Worm (Caenorhabditis elegans) whole organism, L1 larva: ENCODE measurements around the gene F59E12.15.

Experiments used
- C16A3.4 ChIP-seq: fragments of 150-350 bp; optimal IDR thresholded peaks from 2 replicates; lab custom pipeline; 2014; ENCODE audit warnings: missing biosample characterization, missing genetic modification characterization
- C34B4.2 ChIP-seq: sonication (generic microtip); optimal IDR thresholded peaks from 2 replicates; lab custom pipeline; 2017; ENCODE audit warnings: mild to moderate bottlenecking, missing genetic modification characterization, missing compliant biosample characterization
- F16B12.6 ChIP-seq: fragments of 150-350 bp; optimal IDR thresholded peaks from 2 replicates; lab custom pipeline; 2014; ENCODE audit warnings: missing biosample characterization, missing genetic modification characterization
- Y116A8C.19 ChIP-seq: sonication (generic microtip); optimal IDR thresholded peaks from 2 replicates; lab custom pipeline; 2016; ENCODE audit warnings: missing compliant biosample characterization, missing genetic modification characterization, borderline replicate concordance
- aly-2 ChIP-seq: fragments of 150-350 bp; optimal IDR thresholded peaks from 2 replicates; lab custom pipeline; 2014; ENCODE audit warnings: missing biosample characterization, missing genetic modification characterization
- ama-1 ChIP-seq: fragments of 150-350 bp; optimal IDR thresholded peaks from 2 replicates; lab custom pipeline; 2014
- blmp-1 ChIP-seq: fragments of 150-350 bp; optimal IDR thresholded peaks from 2 replicates; lab custom pipeline; 2014; ENCODE audit warnings: missing biosample characterization, missing genetic modification characterization
- ceh-8 ChIP-seq: fragments of 200-800 bp; sonication (Bioruptor generic); optimal IDR thresholded peaks from 2 replicates; lab custom pipeline; 2018; ENCODE audit warnings: mild to moderate bottlenecking, missing genetic modification characterization, moderate library complexity, missing compliant biosample characterization
- ceh-82 ChIP-seq, 3 experiments: fragments of 150-350 bp in 1 of 3; sonication (generic microtip) in 2 of 3; optimal IDR thresholded peaks; 2 replicates each; lab custom pipeline; 2014 to 2017; ENCODE audit warnings: missing biosample characterization in 3 of 3, missing genetic modification characterization in 3 of 3
- ceh-88 ChIP-seq: fragments of 200-800 bp; sonication (Bioruptor generic); IDR thresholded peaks from 2 replicates; pipeline ENCODE4 v1.3.6; 2022; ENCODE audit warnings: missing genetic modification characterization, missing compliant biosample characterization
- ces-1 ChIP-seq: fragments of 150-350 bp; optimal IDR thresholded peaks from 2 replicates; lab custom pipeline; 2014; ENCODE audit warnings: missing biosample characterization, missing genetic modification reagents, missing genetic modification characterization
- dpl-1 ChIP-seq, 3 experiments: fragments of 150-350 bp in 2 of 3; sonication (generic microtip) in 1 of 3; optimal IDR thresholded peaks; 2 replicates each; lab custom pipeline; 2014 to 2017; ENCODE audit warnings: missing biosample characterization in 3 of 3, missing genetic modification characterization in 3 of 3, missing genetic modification reagents in 3 of 3
- dsc-1 ChIP-seq: sonication (generic microtip); optimal IDR thresholded peaks from 2 replicates; lab custom pipeline; 2016; ENCODE audit warnings: mild to moderate bottlenecking, missing genetic modification characterization, missing compliant biosample characterization
- efl-3 ChIP-seq: fragments of 200-800 bp; sonication (Bioruptor generic); optimal IDR thresholded peaks from 2 replicates; lab custom pipeline; 2018; ENCODE audit warnings: mild to moderate bottlenecking, missing genetic modification characterization, missing compliant biosample characterization
- egl-27 ChIP-seq, 2 experiments: fragments of 150-350 bp in 1 of 2; sonication (generic microtip); optimal IDR thresholded peaks; 3 replicates each; lab custom pipeline; 2017 to 2018; ENCODE audit warnings: missing biosample characterization in 2 of 2, missing genetic modification characterization in 2 of 2, missing genetic modification reagents in 2 of 2
- elt-2 ChIP-seq: sonication (generic microtip); optimal IDR thresholded peaks from 2 replicates; lab custom pipeline; 2016; ENCODE audit warnings: missing genetic modification characterization, mild to moderate bottlenecking, inconsistent platforms, missing compliant biosample characterization, missing genetic modification reagents
- elt-3 ChIP-seq, 6 experiments: fragments of 150-350 bp in 1 of 6; sonication (generic microtip); optimal IDR thresholded peaks; 2 replicates each; lab custom pipeline; 2017 to 2018; ENCODE audit warnings: missing biosample characterization in 6 of 6, missing genetic modification characterization in 6 of 6, inconsistent platforms in 1 of 6
- fkh-10 ChIP-seq: sonication (generic microtip); optimal IDR thresholded peaks from 2 replicates; lab custom pipeline; 2017; ENCODE audit warnings: missing biosample characterization, missing genetic modification reagents, missing genetic modification characterization
- fkh-8 ChIP-seq: sonication (generic microtip); optimal IDR thresholded peaks from 2 replicates; lab custom pipeline; 2016; ENCODE audit warnings: mild to moderate bottlenecking, missing genetic modification characterization, missing compliant biosample characterization
- fos-1 ChIP-seq: fragments of 150-350 bp; optimal IDR thresholded peaks from 2 replicates; lab custom pipeline; 2014; ENCODE audit warnings: missing biosample characterization, missing genetic modification characterization
- grh-1 ChIP-seq: fragments of 200-800 bp; sonication (Bioruptor generic); IDR thresholded peaks from 2 replicates; pipeline ENCODE4 v1.3.6; 2022; ENCODE audit warnings: missing genetic modification reagents, missing genetic modification characterization, missing compliant biosample characterization
- hlh-17 ChIP-seq: fragments of 200-800 bp; sonication (Bioruptor generic); optimal IDR thresholded peaks from 2 replicates; lab custom pipeline; 2018; ENCODE audit warnings: missing genetic modification characterization, mild to moderate bottlenecking, missing compliant biosample characterization, moderate library complexity, borderline replicate concordance
- hpl-2 ChIP-seq: fragments of 150-350 bp; optimal IDR thresholded peaks from 2 replicates; lab custom pipeline; 2014; ENCODE audit warnings: missing biosample characterization, missing genetic modification reagents, missing genetic modification characterization
- irx-1 ChIP-seq: sonication (generic microtip); optimal IDR thresholded peaks from 2 replicates; lab custom pipeline; 2016; ENCODE audit warnings: missing genetic modification characterization, missing compliant biosample characterization
- isw-1 ChIP-seq: fragments of 200-800 bp; sonication (Bioruptor generic); IDR thresholded peaks from 2 replicates; pipeline ENCODE4 v1.3.6; 2022; ENCODE audit warnings: missing genetic modification characterization, missing compliant biosample characterization
- jun-1 ChIP-seq: fragments of 150-350 bp; optimal IDR thresholded peaks from 2 replicates; lab custom pipeline; 2014; ENCODE audit warnings: missing biosample characterization, missing genetic modification reagents, missing genetic modification characterization
- lin-15B ChIP-seq: fragments of 150-350 bp; sonication (generic microtip); optimal IDR thresholded peaks from 3 replicates; lab custom pipeline; 2014; ENCODE audit warnings: missing biosample characterization, missing genetic modification characterization
- lin-35 ChIP-seq, 2 experiments: fragments of 150-350 bp; optimal IDR thresholded peaks; 2 replicates each; lab custom pipeline; 2014; ENCODE audit warnings: missing biosample characterization in 2 of 2, missing genetic modification characterization in 2 of 2, missing genetic modification reagents in 2 of 2
- mab-9 ChIP-seq: fragments of 200-800 bp; sonication (Bioruptor generic); IDR thresholded peaks from 2 replicates; pipeline ENCODE4 v1.3.6; 2022; ENCODE audit warnings: missing genetic modification reagents, missing genetic modification characterization, missing compliant biosample characterization
- mef-2 ChIP-seq: fragments of 150-350 bp; optimal IDR thresholded peaks from 2 replicates; lab custom pipeline; 2014; ENCODE audit warnings: missing biosample characterization, missing genetic modification characterization
- nhr-11 ChIP-seq: fragments of 150-350 bp; optimal IDR thresholded peaks from 2 replicates; lab custom pipeline; 2014; ENCODE audit warnings: missing biosample characterization, missing genetic modification characterization
- nhr-12 ChIP-seq: sonication (generic microtip); optimal IDR thresholded peaks from 2 replicates; lab custom pipeline; 2017; ENCODE audit warnings: missing biosample characterization, missing genetic modification characterization
- nhr-19 ChIP-seq: fragments of 200-800 bp; sonication (Bioruptor generic); conservative IDR thresholded peaks from 2 replicates; pipeline ENCODE4 v1.3.6; 2022; ENCODE audit warnings: missing genetic modification characterization, missing compliant biosample characterization
- nhr-20 ChIP-seq: sonication (generic microtip); optimal IDR thresholded peaks from 2 replicates; lab custom pipeline; 2016; ENCODE audit warnings: mild to moderate bottlenecking, missing genetic modification characterization, missing compliant biosample characterization
- nhr-237 ChIP-seq: fragments of 150-350 bp; optimal IDR thresholded peaks from 2 replicates; lab custom pipeline; 2014; ENCODE audit warnings: missing biosample characterization, missing genetic modification characterization
- nhr-28 ChIP-seq: fragments of 150-350 bp; optimal IDR thresholded peaks from 2 replicates; lab custom pipeline; 2014; ENCODE audit warnings: missing biosample characterization, missing genetic modification characterization
- nhr-47 ChIP-seq: sonication (generic microtip); optimal IDR thresholded peaks from 2 replicates; lab custom pipeline; 2016; ENCODE audit warnings: mild to moderate bottlenecking, missing genetic modification characterization, moderate library complexity, missing compliant biosample characterization
- nhr-71 ChIP-seq: sonication (generic microtip); optimal IDR thresholded peaks from 2 replicates; lab custom pipeline; 2016; ENCODE audit warnings: mild to moderate bottlenecking, missing genetic modification characterization, moderate library complexity, missing compliant biosample characterization
- nhr-76 ChIP-seq: sonication (generic microtip); optimal IDR thresholded peaks from 2 replicates; lab custom pipeline; 2017; ENCODE audit warnings: missing biosample characterization, missing genetic modification characterization
- nhr-77 ChIP-seq: fragments of 150-350 bp; optimal IDR thresholded peaks from 2 replicates; lab custom pipeline; 2014; ENCODE audit warnings: missing biosample characterization, missing genetic modification characterization
- nhr-84 ChIP-seq: sonication (generic microtip); optimal IDR thresholded peaks from 2 replicates; lab custom pipeline; 2017; ENCODE audit warnings: missing biosample characterization, missing genetic modification characterization
- pag-3 ChIP-seq: sonication (generic microtip); optimal IDR thresholded peaks from 2 replicates; lab custom pipeline; 2017; ENCODE audit warnings: missing genetic modification characterization, mild to moderate bottlenecking, missing compliant biosample characterization, antibody characterized with exemption, borderline replicate concordance; ENCODE audit not compliant: insufficient read depth
- pax-3 ChIP-seq: fragments of 200-800 bp; sonication (Bioruptor generic); optimal IDR thresholded peaks from 2 replicates; lab custom pipeline; 2018; ENCODE audit warnings: mild to moderate bottlenecking, missing genetic modification characterization, moderate library complexity, missing compliant biosample characterization
- pqm-1 ChIP-seq: sonication (generic microtip); optimal IDR thresholded peaks from 3 replicates; lab custom pipeline; 2017; ENCODE audit warnings: missing biosample characterization, missing genetic modification characterization
- sptf-1 ChIP-seq: fragments of 150-350 bp; optimal IDR thresholded peaks from 2 replicates; lab custom pipeline; 2014; ENCODE audit warnings: missing biosample characterization, missing genetic modification characterization
- sup-37 ChIP-seq: fragments of 200-800 bp; sonication (Bioruptor generic); optimal IDR thresholded peaks from 2 replicates; lab custom pipeline; 2018; ENCODE audit warnings: mild to moderate bottlenecking, missing genetic modification characterization, missing compliant biosample characterization
- swsn-7 ChIP-seq: sonication (generic microtip); optimal IDR thresholded peaks from 2 replicates; lab custom pipeline; 2016; ENCODE audit warnings: missing genetic modification characterization, missing compliant biosample characterization
- unc-130 ChIP-seq: fragments of 150-350 bp; optimal IDR thresholded peaks from 2 replicates; lab custom pipeline; 2017; ENCODE audit warnings: missing biosample characterization, missing genetic modification characterization, inconsistent platforms
- unc-62 ChIP-seq: fragments of 150-350 bp; optimal IDR thresholded peaks from 2 replicates; lab custom pipeline; 2014; ENCODE audit warnings: missing biosample characterization, missing genetic modification reagents, missing genetic modification characterization
- unc-86 ChIP-seq: sonication (generic microtip); optimal IDR thresholded peaks from 2 replicates; lab custom pipeline; 2016; ENCODE audit warnings: missing genetic modification characterization, missing compliant biosample characterization
- vab-15 ChIP-seq: sonication (generic microtip); optimal IDR thresholded peaks from 2 replicates; lab custom pipeline; 2017; ENCODE audit warnings: missing genotype, mild to moderate bottlenecking, missing genetic modification characterization, missing compliant biosample characterization
- xbp-1 ChIP-seq: sonication (generic microtip); optimal IDR thresholded peaks from 2 replicates; lab custom pipeline; 2016; ENCODE audit warnings: missing genetic modification characterization, missing compliant biosample characterization
- zag-1 ChIP-seq: fragments of 150-350 bp; optimal IDR thresholded peaks from 2 replicates; lab custom pipeline; 2014; ENCODE audit warnings: missing biosample characterization, missing genetic modification characterization
- zip-4 ChIP-seq: fragments of 200-800 bp; sonication (Bioruptor generic); optimal IDR thresholded peaks from 2 replicates; lab custom pipeline; 2018; ENCODE audit warnings: mild to moderate bottlenecking, missing genetic modification characterization, moderate library complexity, missing compliant biosample characterization

Gene F59E12.15

DNA sequence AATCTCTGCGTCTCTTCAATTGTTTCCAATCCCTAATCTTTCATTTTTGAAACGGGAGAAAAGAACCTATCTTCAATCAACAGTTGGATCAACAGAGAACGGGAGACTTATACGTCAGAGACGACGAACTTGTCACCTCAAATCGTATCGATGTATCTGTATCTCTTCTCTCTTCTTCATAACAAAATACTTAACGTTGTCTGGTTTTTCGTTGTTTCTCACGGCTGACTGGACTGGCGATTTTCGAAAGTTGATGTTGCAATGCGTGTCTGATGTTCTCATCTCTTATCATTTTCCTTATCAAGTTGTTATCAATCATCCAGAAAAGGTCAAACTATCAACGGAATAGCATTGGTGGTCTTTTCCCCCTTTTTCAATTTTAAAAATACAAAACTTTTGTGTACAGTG, 22.6 kb downstream of the F59E12.15 start:
- TF ChIP-seq unc-62 (GFP tag; lab: Kevin White, UChicago), result no peak
- no peak for TF ChIP-seq unc-130 (tag; lab: Kevin White, UChicago)
- TF ChIP-seq elt-2, result peak; percentile 88
- no peak for TF ChIP-seq sup-37 (GFP tag; lab: Kevin White, UChicago)
- TF ChIP-seq fos-1 (tag; lab: Kevin White, UChicago), result no peak
- TF ChIP-seq zip-4 (GFP tag; lab: Kevin White, UChicago), result no peak
- no peak for TF ChIP-seq Y116A8C.19 (tag; lab: Kevin White, UChicago)
- peak; percentile 56 for TF ChIP-seq irx-1 (tag; lab: Kevin White, UChicago)
- TF ChIP-seq sptf-1 (tag; lab: Kevin White, UChicago), result no peak
- TF ChIP-seq F16B12.6 (tag; lab: Kevin White, UChicago), result no peak
- TF ChIP-seq grh-1 (GFP tag; lab: Robert Waterston, UW), result peak; percentile 82
- no peak for TF ChIP-seq ces-1 (GFP tag; lab: Kevin White, UChicago)
- TF ChIP-seq efl-3 (GFP tag; lab: Kevin White, UChicago), result no peak
- no peak for TF ChIP-seq ceh-88 (GFP tag; lab: Robert Waterston, UW)
- no peak for TF ChIP-seq fkh-8 (tag; lab: Kevin White, UChicago)
- peak; percentile 76 to 99 (median 89) for TF ChIP-seq elt-3 (tag; optimal IDR thresholded peaks at IDR 0.05; lab: Kevin White, UChicago)
- TF ChIP-seq vab-15, result no peak
- TF ChIP-seq hpl-2, result no peak
- peak; percentile 87 for TF ChIP-seq nhr-71
- peak; percentile 13 for TF ChIP-seq xbp-1
- TF ChIP-seq nhr-84 (tag; lab: Kevin White, UChicago), result no peak
- TF ChIP-seq mef-2 (tag; lab: Kevin White, UChicago), result no peak
- TF ChIP-seq mab-9 (GFP tag; lab: Robert Waterston, UW), result no peak
- TF ChIP-seq swsn-7 (tag; lab: Kevin White, UChicago), result no peak
- no peak for TF ChIP-seq C34B4.2 (tag; lab: Kevin White, UChicago)
- TF ChIP-seq nhr-77 (tag; lab: Kevin White, UChicago), result no peak
- TF ChIP-seq dsc-1 (tag; lab: Kevin White, UChicago), result no peak
- no peak for TF ChIP-seq pag-3
- peak in 1 of 2 experiments; percentile 66 for TF ChIP-seq egl-27 (tag; optimal IDR thresholded peaks at IDR 0.05; lab: Kevin White, UChicago)
- TF ChIP-seq isw-1 (GFP tag; lab: Robert Waterston, UW), result no peak
- peak; percentile 35 for TF ChIP-seq jun-1 (tag; lab: Kevin White, UChicago)
- TF ChIP-seq pqm-1 (tag; lab: Kevin White, UChicago), result no peak
- no peak for TF ChIP-seq zag-1 (tag; lab: Kevin White, UChicago)
- peak; percentile 93 for TF ChIP-seq nhr-20 (tag; lab: Kevin White, UChicago)
- no peak for TF ChIP-seq ceh-8 (GFP tag; lab: Kevin White, UChicago)
- TF ChIP-seq nhr-12 (tag; lab: Kevin White, UChicago), result no peak
- TF ChIP-seq unc-86 (tag; lab: Kevin White, UChicago), result no peak
- peak in 2 of 3 experiments; percentile 1 to 4 for TF ChIP-seq ceh-82 (tag; optimal IDR thresholded peaks at IDR 0.05; lab: Kevin White, UChicago)
- TF ChIP-seq C16A3.4 (tag; lab: Kevin White, UChicago), result peak; percentile 56
- no peak for TF ChIP-seq hlh-17 (GFP tag; lab: Kevin White, UChicago)
- TF ChIP-seq aly-2 (tag; lab: Kevin White, UChicago), result no peak
- TF ChIP-seq ama-1, result no peak
- no peak for TF ChIP-seq lin-15B (tag; lab: Kevin White, UChicago)
- peak in 1 of 2 experiments; percentile 66 for TF ChIP-seq lin-35 (GFP tag; optimal IDR thresholded peaks at IDR 0.05; lab: Kevin White, UChicago)
- TF ChIP-seq blmp-1 (tag; lab: Kevin White, UChicago), result peak; percentile 93
- TF ChIP-seq fkh-10 (GFP tag; lab: Kevin White, UChicago), result no peak
- TF ChIP-seq nhr-19 (GFP tag; lab: Robert Waterston, UW), result peak; percentile 65
- peak; percentile 55 for TF ChIP-seq nhr-47 (tag; lab: Kevin White, UChicago)
- peak in 2 of 3 experiments; percentile 5 to 30 for TF ChIP-seq dpl-1 (GFP tag; optimal IDR thresholded peaks at IDR 0.05; lab: Kevin White, UChicago)
- no peak for TF ChIP-seq nhr-28 (tag; lab: Kevin White, UChicago)
- TF ChIP-seq nhr-11, result no peak
- no peak for TF ChIP-seq pax-3
- no peak for TF ChIP-seq nhr-76 (tag; lab: Kevin White, UChicago)
- peak; percentile 31 for TF ChIP-seq nhr-237 (tag; lab: Kevin White, UChicago)
